Worm (Caenorhabditis elegans): ENCODE data around the gene W06D11.2.

DNA sequence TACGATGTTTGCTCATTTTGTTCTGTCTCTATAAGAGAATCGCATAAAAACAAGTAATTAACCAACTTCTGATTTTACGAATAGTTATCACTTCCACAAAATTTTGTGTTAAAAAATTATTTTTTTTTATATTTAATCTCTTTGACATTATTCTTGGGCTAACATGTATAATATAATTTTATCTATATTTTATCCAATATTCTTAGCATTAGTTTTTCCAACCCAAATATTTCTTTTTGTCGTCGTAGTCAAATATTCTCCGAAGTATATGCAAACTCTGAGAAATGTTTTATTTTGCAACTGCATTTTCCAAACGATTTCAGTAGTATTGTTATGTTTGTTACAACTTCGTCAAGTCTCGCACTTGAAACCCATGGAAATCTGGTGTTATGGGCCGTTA lies 36.9 kb upstream of the W06D11.2 start, which contains the start of gene srd-47:
- TF ChIP-seq dao-5 (tag; optimal IDR thresholded peaks at IDR 0.05) (no peak), W03F9.2 (tag; optimal IDR thresholded peaks at IDR 0.05) (no peak)

Measured in whole organism, L4/young adult.